Worm (Caenorhabditis elegans) whole organism, young adult: ENCODE results near the gene algn-5.

Experiments used
- C17E4.6 ChIP-seq: fragments of 200-800 bp; sonication (Bioruptor generic); IDR thresholded peaks from 2 replicates; pipeline ENCODE4 v1.3.6; 2022; ENCODE audit warnings: missing genetic modification reagents, missing genetic modification characterization, missing compliant biosample characterization
- F22D6.2 ChIP-seq: sonication (generic microtip); optimal IDR thresholded peaks from 2 replicates; lab custom pipeline; 2016; ENCODE audit warnings: mild to moderate bottlenecking, missing genetic modification characterization, missing compliant biosample characterization
- F37B4.10 ChIP-seq: fragments of 200-800 bp; sonication (Bioruptor generic); IDR thresholded peaks from 2 replicates; pipeline ENCODE4 v1.3.6; 2022; ENCODE audit warnings: missing genetic modification characterization, missing compliant biosample characterization
- F57C9.4 ChIP-seq: sonication (generic microtip); optimal IDR thresholded peaks from 2 replicates; lab custom pipeline; 2017; ENCODE audit warnings: mild to moderate bottlenecking, missing genetic modification characterization, missing compliant biosample characterization
- K11D2.4 ChIP-seq: fragments of 200-800 bp; sonication (Bioruptor generic); IDR thresholded peaks from 2 replicates; pipeline ENCODE4 v1.3.6; 2022; ENCODE audit warnings: missing genetic modification reagents, missing genetic modification characterization, missing compliant biosample characterization
- K12H6.12 ChIP-seq: fragments of 200-800 bp; sonication (Bioruptor generic); optimal IDR thresholded peaks from 2 replicates; lab custom pipeline; 2018; ENCODE audit warnings: mild to moderate bottlenecking, missing genetic modification characterization, missing compliant biosample characterization
- Y53G8AR.9 ChIP-seq: fragments of 200-800 bp; sonication (Bioruptor generic); conservative IDR thresholded peaks from 2 replicates; pipeline ENCODE4 v1.3.6; 2022; ENCODE audit warnings: missing genetic modification reagents, missing genetic modification characterization, missing compliant biosample characterization
- Y67H2A.10 ChIP-seq: fragments of 200-800 bp; sonication (Bioruptor generic); conservative IDR thresholded peaks from 2 replicates; pipeline ENCODE4 v1.3.6; 2022; ENCODE audit warnings: missing genetic modification reagents, missing genetic modification characterization, missing compliant biosample characterization
- akir-1 ChIP-seq: fragments of 200-800 bp; sonication (Bioruptor generic); optimal IDR thresholded peaks from 2 replicates; lab custom pipeline; 2018; ENCODE audit warnings: mild to moderate bottlenecking, missing genetic modification characterization, moderate library complexity, missing compliant biosample characterization
- ama-1 ChIP-seq, 3 experiments: fragments of 150-350 bp in 1 of 3; sonication (generic microtip) in 2 of 3; optimal IDR thresholded peaks; 2 replicates each; lab custom pipeline; 2014 to 2018; ENCODE audit warnings: missing biosample characterization in 2 of 3, missing genetic modification characterization in 2 of 3, missing genetic modification reagents in 2 of 3
- aptf-2 ChIP-seq: fragments of 200-800 bp; sonication (Bioruptor generic); conservative IDR thresholded peaks from 2 replicates; pipeline ENCODE4 v1.3.6; 2022; ENCODE audit warnings: missing genetic modification reagents, missing genetic modification characterization, missing compliant biosample characterization
- atf-7 ChIP-seq: sonication (generic microtip); optimal IDR thresholded peaks from 2 replicates; lab custom pipeline; 2017; ENCODE audit warnings: mild to moderate bottlenecking, missing genetic modification characterization, missing compliant biosample characterization
- athp-1 ChIP-seq: sonication (generic microtip); optimal IDR thresholded peaks from 2 replicates; lab custom pipeline; 2017; ENCODE audit warnings: mild to moderate bottlenecking, missing genetic modification characterization, missing compliant biosample characterization
- attf-5 ChIP-seq: fragments of 200-800 bp; sonication (Bioruptor generic); optimal IDR thresholded peaks from 2 replicates; lab custom pipeline; 2018; ENCODE audit warnings: mild to moderate bottlenecking, missing genetic modification characterization, missing compliant biosample characterization
- cebp-1 ChIP-seq, 2 experiments: fragments of 200-800 bp in 1 of 2; sonication (Bioruptor generic) in 1 of 2; sonication (generic microtip) in 1 of 2; IDR thresholded peaks in 1 of 2; optimal IDR thresholded peaks in 1 of 2; 2 replicates each; pipeline versions ENCODE4 v1.3.6 to Lab custom; 2017 to 2022; ENCODE audit warnings: missing compliant biosample characterization in 2 of 2, missing genetic modification characterization in 2 of 2, mild to moderate bottlenecking in 1 of 2, missing genetic modification reagents in 1 of 2, moderate library complexity in 1 of 2
- ceh-58 ChIP-seq: fragments of 200-800 bp; sonication (Bioruptor generic); IDR thresholded peaks from 2 replicates; pipeline ENCODE4 v1.3.6; 2022; ENCODE audit warnings: missing genetic modification characterization, missing compliant biosample characterization
- ceh-79 ChIP-seq: sonication (generic microtip); optimal IDR thresholded peaks from 2 replicates; lab custom pipeline; 2017; ENCODE audit warnings: mild to moderate bottlenecking, missing genetic modification characterization, missing compliant biosample characterization
- chd-7 ChIP-seq: sonication (generic microtip); optimal IDR thresholded peaks from 2 replicates; lab custom pipeline; 2016; ENCODE audit warnings: mild to moderate bottlenecking, missing genetic modification characterization, moderate library complexity, missing compliant biosample characterization
- dpl-1 ChIP-seq: fragments of 150-350 bp; optimal IDR thresholded peaks from 2 replicates; lab custom pipeline; 2014; ENCODE audit warnings: missing biosample characterization, missing genetic modification reagents, missing genetic modification characterization
- egrh-3 ChIP-seq: fragments of 200-800 bp; sonication (Bioruptor generic); IDR thresholded peaks from 2 replicates; pipeline ENCODE4 v1.3.6; 2022; ENCODE audit warnings: missing genetic modification reagents, missing genetic modification characterization, missing compliant biosample characterization
- ekl-4 ChIP-seq: fragments of 200-800 bp; sonication (Bioruptor generic); IDR thresholded peaks from 2 replicates; pipeline ENCODE4 v1.3.6; 2022; ENCODE audit warnings: missing genetic modification reagents, missing genetic modification characterization, missing compliant biosample characterization
- fkh-3 ChIP-seq: sonication (generic microtip); optimal IDR thresholded peaks from 2 replicates; lab custom pipeline; 2016; ENCODE audit warnings: mild to moderate bottlenecking, missing genetic modification characterization, missing compliant biosample characterization
- gei-17 ChIP-seq: fragments of 200-800 bp; sonication (Bioruptor generic); optimal IDR thresholded peaks from 2 replicates; lab custom pipeline; 2018; ENCODE audit warnings: mild to moderate bottlenecking, missing genetic modification characterization, missing compliant biosample characterization
- let-526 ChIP-seq: fragments of 200-800 bp; sonication (Bioruptor generic); IDR thresholded peaks from 2 replicates; pipeline ENCODE4 v1.3.6; 2022; ENCODE audit warnings: missing genetic modification reagents, missing genetic modification characterization, missing compliant biosample characterization
- lin-26 ChIP-seq: fragments of 200-800 bp; sonication (Bioruptor generic); IDR thresholded peaks from 2 replicates; pipeline ENCODE4 v1.3.6; 2022; ENCODE audit warnings: missing genetic modification reagents, missing genetic modification characterization, missing compliant biosample characterization
- lin-35 ChIP-seq, 3 experiments: fragments of 150-350 bp in 2 of 3; sonication (generic microtip) in 1 of 3; optimal IDR thresholded peaks; 2 replicates each; lab custom pipeline; 2014 to 2018; ENCODE audit warnings: missing biosample characterization in 3 of 3, missing genetic modification characterization in 3 of 3, missing genetic modification reagents in 3 of 3
- lin-54 ChIP-seq: fragments of 200-800 bp; sonication (Bioruptor generic); optimal IDR thresholded peaks from 2 replicates; lab custom pipeline; 2018; ENCODE audit warnings: mild to moderate bottlenecking, missing genetic modification characterization, missing compliant biosample characterization
- madf-10 ChIP-seq: sonication (generic microtip); optimal IDR thresholded peaks from 2 replicates; lab custom pipeline; 2016; ENCODE audit warnings: mild to moderate bottlenecking, missing genetic modification characterization, missing compliant biosample characterization
- mcd-1 ChIP-seq: fragments of 200-800 bp; sonication (Bioruptor generic); IDR thresholded peaks from 2 replicates; pipeline ENCODE4 v1.3.6; 2022; ENCODE audit warnings: missing genetic modification reagents, missing genetic modification characterization, missing compliant biosample characterization
- nfyb-1 ChIP-seq: fragments of 200-800 bp; sonication (Bioruptor generic); IDR thresholded peaks from 2 replicates; pipeline ENCODE4 v1.3.6; 2022; ENCODE audit warnings: missing genetic modification reagents, missing genetic modification characterization, missing compliant biosample characterization
- nhr-80 ChIP-seq: sonication (generic microtip); optimal IDR thresholded peaks from 2 replicates; lab custom pipeline; 2016; ENCODE audit warnings: missing genetic modification characterization, missing compliant biosample characterization
- repo-1 ChIP-seq: sonication (generic microtip); optimal IDR thresholded peaks from 2 replicates; lab custom pipeline; 2017; ENCODE audit warnings: mild to moderate bottlenecking, missing genetic modification characterization, missing compliant biosample characterization
- snpc-3.4 ChIP-seq: sonication (generic microtip); optimal IDR thresholded peaks from 2 replicates; lab custom pipeline; 2017; ENCODE audit warnings: missing genetic modification characterization, mild to moderate bottlenecking, missing compliant biosample characterization, antibody characterized with exemption, moderate library complexity, missing genotype, missing genetic modification reagents
- snpc-4 ChIP-seq, 5 experiments: fragments of 150-350 bp in 1 of 5; sonication (generic microtip) in 4 of 5; optimal IDR thresholded peaks; 2 replicates each; lab custom pipeline; 2014 to 2018; ENCODE audit warnings: missing genetic modification characterization in 5 of 5, missing biosample characterization in 3 of 5, antibody characterized with exemption in 2 of 5, mild to moderate bottlenecking in 2 of 5, missing compliant biosample characterization in 2 of 5, missing genotype in 2 of 5, moderate library complexity in 2 of 5, missing genetic modification reagents in 1 of 5
- somi-1 ChIP-seq: fragments of 200-800 bp; sonication (Bioruptor generic); optimal IDR thresholded peaks from 2 replicates; lab custom pipeline; 2018; ENCODE audit warnings: mild to moderate bottlenecking, missing genetic modification characterization, missing compliant biosample characterization
- sptf-2 ChIP-seq: fragments of 200-800 bp; sonication (Bioruptor generic); optimal IDR thresholded peaks from 2 replicates; lab custom pipeline; 2018; ENCODE audit warnings: mild to moderate bottlenecking, missing genetic modification characterization, missing compliant biosample characterization
- tbp1 ChIP-seq: fragments of 200-800 bp; sonication (Bioruptor generic); optimal IDR thresholded peaks from 2 replicates; lab custom pipeline; 2018; ENCODE audit warnings: mild to moderate bottlenecking, missing genetic modification characterization, missing compliant biosample characterization
- unc-62 ChIP-seq: fragments of 150-350 bp; optimal IDR thresholded peaks from 2 replicates; lab custom pipeline; 2014; ENCODE audit warnings: missing biosample characterization, missing genetic modification reagents, missing genetic modification characterization
- zfh-2 ChIP-seq: fragments of 200-800 bp; sonication (Bioruptor generic); conservative IDR thresholded peaks from 2 replicates; pipeline ENCODE4 v1.3.6; 2022; ENCODE audit warnings: missing genetic modification reagents, missing genetic modification characterization, missing compliant biosample characterization
- ztf-22 ChIP-seq: fragments of 200-800 bp; sonication (Bioruptor generic); optimal IDR thresholded peaks from 2 replicates; lab custom pipeline; 2018; ENCODE audit warnings: mild to moderate bottlenecking, missing genetic modification characterization, moderate library complexity, missing compliant biosample characterization
- ztf-26 ChIP-seq: sonication (generic microtip); optimal IDR thresholded peaks from 2 replicates; lab custom pipeline; 2017; ENCODE audit warnings: missing genetic modification characterization, missing compliant biosample characterization
- ztf-28 ChIP-seq: fragments of 200-800 bp; sonication (Bioruptor generic); IDR thresholded peaks from 2 replicates; pipeline ENCODE4 v1.3.6; 2022; ENCODE audit warnings: missing genetic modification reagents, missing genetic modification characterization, missing compliant biosample characterization

Gene algn-5

ce11 chrV:4186453-4187143 lies 8.8 kb upstream of the algn-5 start:
- TF ChIP-seq ztf-26 (tag; lab: Kevin White, UChicago) (peak; percentile 61), lin-54 (GFP tag; lab: Kevin White, UChicago) (no peak), chd-7 (tag; lab: Kevin White, UChicago) (peak; percentile 7), ceh-79 (peak; percentile 42), tbp1 (GFP tag; lab: Kevin White, UChicago) (peak; percentile 36), ekl-4 (peak; percentile 31; the same call in 1 of the 2 replicates), K12H6.12 (no peak), lin-35 (GFP tag; optimal IDR thresholded peaks at IDR 0.05; lab: Kevin White, UChicago) (peak in 1 of 3 experiments; percentile 17), nfyb-1 (GFP tag; lab: Robert Waterston, UW) (peak; percentile 78), egrh-3 (peak; percentile 92), mcd-1 (peak; percentile 16; the same call in 1 of the 2 replicates), nhr-80 (tag; lab: Kevin White, UChicago) (peak; percentile 42), cebp-1 (GFP tag; IDR thresholded peaks at IDR 0.05; lab: Robert Waterston, UW) (0 out of 2 replicates have a peak, but pooled peaks have one; percentile 10), cebp-1 (tag; optimal IDR thresholded peaks at IDR 0.05; lab: Kevin White, UChicago) (peak; percentile 50), atf-7 (tag; lab: Kevin White, UChicago) (peak; percentile 2), somi-1 (peak; percentile 26), fkh-3 (tag; lab: Kevin White, UChicago) (no peak), ztf-22 (GFP tag; lab: Kevin White, UChicago) (peak; percentile 62), let-526 (GFP tag; lab: Robert Waterston, UW) (0 out of 2 replicates have a peak, but pooled peaks have one; percentile 19), zfh-2 (GFP tag; lab: Robert Waterston, UW) (peak; percentile 65), ceh-58 (no peak), C17E4.6 (GFP tag; lab: Robert Waterston, UW) (no peak), F22D6.2 (tag; lab: Kevin White, UChicago) (no peak), lin-26 (GFP tag; lab: Robert Waterston, UW) (peak; percentile 50; the same call in 1 of the 2 replicates), ama-1 (optimal IDR thresholded peaks at IDR 0.05; lab: Kevin White, UChicago) (peak; percentile 15), ama-1 (GFP tag; optimal IDR thresholded peaks at IDR 0.05; lab: Kevin White, UChicago) (no peak), K11D2.4 (0 out of 2 replicates have a peak, but pooled peaks have one; percentile 30)

DNA sequence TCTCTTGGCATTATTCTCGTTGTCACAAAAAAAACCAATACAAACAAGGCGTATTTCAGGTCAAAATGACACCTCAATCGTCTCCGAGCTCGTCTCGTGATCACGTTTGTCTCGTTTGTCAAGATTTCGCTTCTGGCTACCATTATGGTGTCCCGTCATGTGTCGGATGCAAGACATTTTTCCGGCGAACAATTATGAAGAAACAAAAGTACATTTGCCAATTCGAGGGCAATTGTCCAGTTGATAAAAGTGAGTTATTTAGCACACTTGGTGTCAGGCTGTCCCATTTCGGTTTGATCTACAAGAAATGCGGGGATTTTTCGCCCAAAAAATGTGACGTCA lies 8.3 kb upstream of the algn-5 start, which contains the start of gene nhr-114:
Gene nhr-114, plus strand, starts transcription at position 59 of the 342 bp plus-strand sequence.
- TF ChIP-seq Y67H2A.10 (GFP tag; lab: Robert Waterston, UW) (no peak), Y53G8AR.9 (GFP tag; lab: Robert Waterston, UW) (0 out of 2 replicates have a peak, but pooled peaks have one; percentile 27), snpc-4 (GFP tag; optimal IDR thresholded peaks at IDR 0.05; lab: Kevin White, UChicago) (no peak), snpc-4 (tag; optimal IDR thresholded peaks at IDR 0.05; lab: Kevin White, UChicago) (peak in 2 of 4 experiments; percentile 16 to 78), nhr-80 (tag; lab: Kevin White, UChicago) (peak; percentile 26)
- TF ChIP-seq, all 124 proteins: peak for 3

ce11 chrV:4189618-4190017 lies 5.8 kb upstream of the algn-5 start:
- TF ChIP-seq ztf-26 (tag; lab: Kevin White, UChicago) (peak; percentile 52), repo-1 (peak; percentile 66), ztf-28 (no peak)

- TF ChIP-seq K11D2.4 = peak; percentile 59; the same call in 1 of the 2 replicates
- TF ChIP-seq athp-1 (tag; lab: Kevin White, UChicago) = peak; percentile 26
- no peak for TF ChIP-seq unc-62 (GFP tag; lab: Kevin White, UChicago)
- TF ChIP-seq mcd-1 = peak; percentile 62; the same call in 1 of the 2 replicates
- peak; percentile 30 for TF ChIP-seq gei-17 (GFP tag; lab: Kevin White, UChicago)
- TF ChIP-seq dpl-1 (GFP tag; lab: Kevin White, UChicago) = no peak
- TF ChIP-seq sptf-2 (GFP tag; lab: Kevin White, UChicago) = no peak
- no peak for TF ChIP-seq attf-5 (GFP tag; lab: Kevin White, UChicago)
- TF ChIP-seq F57C9.4 = no peak
- no peak for TF ChIP-seq madf-10
- no peak for TF ChIP-seq F37B4.10 (GFP tag; lab: Robert Waterston, UW)
- TF ChIP-seq aptf-2 (GFP tag; lab: Robert Waterston, UW) = no peak
- no peak for TF ChIP-seq snpc-3.4 (tag; lab: Kevin White, UChicago)
- TF ChIP-seq akir-1 (GFP tag; lab: Kevin White, UChicago) = no peak
Observed at ce11 chrV:4190232-4190631, 5.1 kb upstream of the algn-5 start.
